Worm (Caenorhabditis elegans) whole organism, late embryonic: ENCODE results near the gene iars-1.

Experiments used
- C08G9.2 ChIP-seq: sonication (generic microtip); optimal IDR thresholded peaks from 2 replicates; lab custom pipeline; 2016; ENCODE audit warnings: mild to moderate bottlenecking, missing genetic modification characterization, moderate library complexity, missing compliant biosample characterization
- T23F11.4 ChIP-seq: fragments of 200-800 bp; sonication (Bioruptor generic); optimal IDR thresholded peaks from 2 replicates; lab custom pipeline; 2018; ENCODE audit warnings: mild to moderate bottlenecking, missing genetic modification characterization, missing compliant biosample characterization
- ceh-2 ChIP-seq: sonication (generic microtip); optimal IDR thresholded peaks from 2 replicates; lab custom pipeline; 2016; ENCODE audit warnings: missing genotype, missing genetic modification characterization, missing compliant biosample characterization
- ceh-6 ChIP-seq: fragments of 200-800 bp; sonication (Bioruptor generic); optimal IDR thresholded peaks from 2 replicates; lab custom pipeline; 2018; ENCODE audit warnings: mild to moderate bottlenecking, missing genetic modification characterization, missing compliant biosample characterization
- fkh-10 ChIP-seq: fragments of 150-350 bp; optimal IDR thresholded peaks from 2 replicates; lab custom pipeline; 2014; ENCODE audit warnings: missing biosample characterization, missing genetic modification reagents, missing genetic modification characterization
- madf-2 ChIP-seq: sonication (generic microtip); optimal IDR thresholded peaks from 2 replicates; lab custom pipeline; 2017; ENCODE audit warnings: missing genetic modification characterization, missing compliant biosample characterization
- nfya-1 ChIP-seq: sonication (generic microtip); optimal IDR thresholded peaks from 2 replicates; lab custom pipeline; 2017; ENCODE audit warnings: missing genetic modification characterization, mild to moderate bottlenecking, missing compliant biosample characterization, antibody characterized with exemption, moderate library complexity
- odd-2 ChIP-seq: sonication (generic microtip); optimal IDR thresholded peaks from 2 replicates; lab custom pipeline; 2017; ENCODE audit warnings: antibody characterized with exemption, mild to moderate bottlenecking, missing genetic modification characterization, missing compliant biosample characterization
- pha-4 ChIP-seq: fragments of 150-350 bp; optimal IDR thresholded peaks from 2 replicates; lab custom pipeline; 2018; ENCODE audit warnings: missing biosample characterization, missing genetic modification reagents, missing genetic modification characterization
- ref-2 ChIP-seq: sonication (generic microtip); optimal IDR thresholded peaks from 2 replicates; lab custom pipeline; 2016; ENCODE audit warnings: missing genetic modification characterization, missing compliant biosample characterization
- sdc-2 ChIP-seq: sonication (generic microtip); optimal IDR thresholded peaks from 2 replicates; lab custom pipeline; 2016; ENCODE audit warnings: missing genotype, missing genetic modification characterization, missing compliant biosample characterization
- sox-2 ChIP-seq: fragments of 200-800 bp; sonication (Bioruptor generic); IDR thresholded peaks from 2 replicates; pipeline ENCODE4 v1.3.6; 2022; ENCODE audit warnings: missing genetic modification reagents, missing genetic modification characterization, missing compliant biosample characterization
- tbx-2 ChIP-seq: sonication (generic microtip); optimal IDR thresholded peaks from 2 replicates; lab custom pipeline; 2016; ENCODE audit warnings: missing genetic modification characterization, missing compliant biosample characterization

DNA sequence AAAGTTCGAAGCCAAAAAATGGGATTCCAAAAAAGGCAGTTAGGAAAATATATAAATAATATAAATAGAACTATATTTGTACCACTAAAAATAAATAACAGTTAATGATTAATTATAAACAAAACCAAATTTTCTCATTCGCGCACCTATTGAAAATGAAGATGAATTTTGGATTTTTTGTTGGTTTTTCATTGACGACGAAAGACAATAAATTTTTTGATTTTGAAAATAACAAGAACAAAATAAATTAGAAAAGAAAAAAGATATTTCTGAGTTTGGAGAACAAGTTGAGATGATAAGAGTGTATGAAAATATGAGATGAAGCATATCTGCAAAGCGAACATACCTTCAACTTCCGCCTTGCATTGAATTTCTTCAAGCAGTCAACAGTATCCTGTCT, 31.1 kb upstream of the iars-1 start:
- TF ChIP-seq C08G9.2 (tag; lab: Kevin White, UChicago): no peak
- TF ChIP-seq fkh-10 (GFP tag; lab: Kevin White, UChicago): no peak
- TF ChIP-seq ceh-6: no peak
- TF ChIP-seq pha-4 (tag; lab: Kevin White, UChicago): no peak
- no peak for TF ChIP-seq odd-2 (tag; lab: Kevin White, UChicago)
- TF ChIP-seq sdc-2 (tag; lab: Kevin White, UChicago): no peak
- TF ChIP-seq ref-2 (tag; lab: Kevin White, UChicago): no peak
- no peak for TF ChIP-seq tbx-2 (tag; lab: Kevin White, UChicago)
- TF ChIP-seq sox-2 (GFP tag; lab: Robert Waterston, UW): no peak
- TF ChIP-seq T23F11.4: no peak
- TF ChIP-seq madf-2 (tag; lab: Kevin White, UChicago): no peak
- no peak for TF ChIP-seq ceh-2
- TF ChIP-seq nfya-1 (tag; lab: Kevin White, UChicago): no peak
